Fruit fly (Drosophila melanogaster) whole organism, embryonic: ENCODE measurements around the gene ca.

Experiments
- Atf6 ChIP-seq: fragments of 200-800 bp; sonication (Bioruptor generic); IDR thresholded peaks from 2 replicates; pipeline ENCODE4 v1.3.6; 2022; ENCODE audit warnings: missing biosample characterization, missing genetic modification characterization
- CG12219 ChIP-seq: fragments of 200-800 bp; sonication (Bioruptor generic); optimal IDR thresholded peaks from 3 replicates; lab custom pipeline; 2018; ENCODE audit warnings: missing biosample characterization, mild to moderate bottlenecking, missing genetic modification characterization
- CG12299 ChIP-seq: fragments of 200-800 bp; sonication (Bioruptor generic); optimal IDR thresholded peaks from 2 replicates; lab custom pipeline; 2018; ENCODE audit warnings: missing biosample characterization, mild to moderate bottlenecking, missing genetic modification characterization
- CG12769 ChIP-seq: fragments of 200-800 bp; sonication (Bioruptor generic); optimal IDR thresholded peaks from 2 replicates; lab custom pipeline; 2019; ENCODE audit warnings: missing biosample characterization, mild to moderate bottlenecking, missing genetic modification characterization, moderate library complexity
- CG16779 ChIP-seq: fragments of 200-800 bp; sonication (Bioruptor generic); IDR thresholded peaks from 2 replicates; pipeline ENCODE4 v1.3.6; 2022; ENCODE audit warnings: missing biosample characterization, missing genetic modification characterization
- CG17186 ChIP-seq: fragments of 200-800 bp; sonication (Bioruptor generic); optimal IDR thresholded peaks from 3 replicates; lab custom pipeline; 2017; ENCODE audit warnings: missing biosample characterization, missing genetic modification reagents, missing genetic modification characterization
- CG2129 ChIP-seq: fragments of 200-800 bp; sonication (Bioruptor generic); IDR thresholded peaks from 2 replicates; pipeline ENCODE4 v1.3.6; 2022; ENCODE audit warnings: missing biosample characterization, missing genetic modification characterization; ENCODE audit not compliant: partially characterized antibody
- CG32532 ChIP-seq: fragments of 200-800 bp; sonication (Bioruptor generic); IDR thresholded peaks from 2 replicates; pipeline ENCODE4 v1.3.6; 2022; ENCODE audit warnings: missing biosample characterization, missing genetic modification characterization
- CG34422 ChIP-seq: fragments of 200-800 bp; sonication (Bioruptor generic); IDR thresholded peaks from 3 replicates; pipeline ENCODE4 v1.3.6; 2022; ENCODE audit warnings: missing biosample characterization, missing genetic modification characterization
- CG3726 ChIP-seq: fragments of 200-800 bp; sonication (Bioruptor generic); IDR thresholded peaks from 3 replicates; pipeline ENCODE4, ENCODE4 v1.3.6; 2022; ENCODE audit warnings: missing biosample characterization, missing genetic modification characterization
- CG6654 ChIP-seq: fragments of 200-800 bp; sonication (Bioruptor generic); optimal IDR thresholded peaks from 2 replicates; lab custom pipeline; 2017; ENCODE audit warnings: missing biosample characterization, mild to moderate bottlenecking, missing genetic modification characterization
- CG6765 ChIP-seq: fragments of 200-800 bp; sonication (Bioruptor generic); optimal IDR thresholded peaks from 3 replicates; lab custom pipeline; 2017; ENCODE audit warnings: missing biosample characterization, mild to moderate bottlenecking, missing genetic modification characterization
- CG6791 ChIP-seq: fragments of 200-800 bp; sonication (Bioruptor generic); IDR thresholded peaks from 3 replicates; pipeline ENCODE4 v1.3.6; 2022; ENCODE audit warnings: missing biosample characterization, missing genetic modification characterization; ENCODE audit not compliant: partially characterized antibody
- CG7271 ChIP-seq: fragments of 200-800 bp; sonication (Bioruptor generic); optimal IDR thresholded peaks from 2 replicates; lab custom pipeline; 2018; ENCODE audit warnings: missing biosample characterization, mild to moderate bottlenecking, missing genetic modification characterization, moderate library complexity
- CG7556 ChIP-seq: fragments of 200-800 bp; sonication (Bioruptor generic); optimal IDR thresholded peaks from 2 replicates; lab custom pipeline; 2017; ENCODE audit warnings: missing biosample characterization, mild to moderate bottlenecking, missing genetic modification characterization
- D ChIP-seq, 2 experiments: fragments of 200-800 bp in 1 of 2; fragments of >200 bp in 1 of 2; sonication (Bioruptor generic) in 1 of 2; optimal IDR thresholded peaks; 2 replicates in 1 of 2; 3 replicates in 1 of 2; lab custom pipeline; 2017; ENCODE audit warnings: mild to moderate bottlenecking in 1 of 2, missing biosample characterization in 1 of 2, missing genetic modification characterization in 1 of 2, missing genetic modification reagents in 1 of 2
- Doc3 ChIP-seq: fragments of 200-800 bp; sonication (Bioruptor generic); IDR thresholded peaks from 3 replicates; pipeline ENCODE4 v1.3.6; 2022; ENCODE audit warnings: missing biosample characterization, missing genetic modification characterization; ENCODE audit not compliant: partially characterized antibody
- E2f2 ChIP-seq: fragments of 200-800 bp; sonication (Bioruptor generic); IDR thresholded peaks from 2 replicates; pipeline ENCODE4 v1.3.6; 2022; ENCODE audit warnings: missing biosample characterization, missing genetic modification characterization
- Hand ChIP-seq: fragments of 200-800 bp; sonication (Bioruptor generic); optimal IDR thresholded peaks from 2 replicates; lab custom pipeline; 2017; ENCODE audit warnings: mild to moderate bottlenecking, missing biosample characterization, missing genetic modification reagents, missing genetic modification characterization
- HmgD ChIP-seq: fragments of 200-800 bp; sonication (Bioruptor generic); optimal IDR thresholded peaks from 3 replicates; lab custom pipeline; 2016; ENCODE audit warnings: missing biosample characterization, missing genetic modification characterization
- HmgZ ChIP-seq: fragments of 200-800 bp; sonication (Bioruptor generic); optimal IDR thresholded peaks from 2 replicates; lab custom pipeline; 2018; ENCODE audit warnings: missing biosample characterization, mild to moderate bottlenecking, missing genetic modification characterization
- Med ChIP-seq: fragments of 200-800 bp; sonication (Bioruptor generic); peaks from one replicate; lab custom pipeline; 2016; ENCODE audit warnings: missing biosample characterization, missing genetic modification characterization, mild to moderate bottlenecking, inconsistent platforms, moderate library complexity
- Nf-YA ChIP-seq: fragments of 200-800 bp; sonication (Bioruptor generic); IDR thresholded peaks from 2 replicates; pipeline ENCODE4 v1.3.6; 2022; ENCODE audit warnings: missing biosample characterization, missing genetic modification characterization
- Pdp1 ChIP-seq, 2 experiments: fragments of 200-800 bp; sonication (Bioruptor generic); optimal IDR thresholded peaks; 3 replicates each; lab custom pipeline; 2016; ENCODE audit warnings: missing biosample characterization in 2 of 2, missing genetic modification characterization in 2 of 2, mild to moderate bottlenecking in 1 of 2, moderate library complexity in 1 of 2
- Sry-δ ChIP-seq: fragments of 200-800 bp; sonication (Bioruptor generic); optimal IDR thresholded peaks from 2 replicates; lab custom pipeline; 2016; ENCODE audit warnings: missing biosample characterization, missing genetic modification characterization
- Xrp1 ChIP-seq: fragments of 200-800 bp; sonication (Bioruptor generic); IDR thresholded peaks from 2 replicates; pipeline ENCODE4 v1.3.6; 2022; ENCODE audit warnings: missing biosample characterization, missing genetic modification characterization
- ab ChIP-seq: fragments of 200-800 bp; sonication (Bioruptor generic); optimal IDR thresholded peaks from 2 replicates; lab custom pipeline; 2016; ENCODE audit warnings: missing biosample characterization, missing genetic modification characterization
- bab2 ChIP-seq: fragments of 200-800 bp; sonication (Bioruptor generic); optimal IDR thresholded peaks from 2 replicates; lab custom pipeline; 2016; ENCODE audit warnings: missing biosample characterization, missing genetic modification characterization
- bcd ChIP-seq: fragments of 200-800 bp; sonication (Bioruptor generic); optimal IDR thresholded peaks from 2 replicates; lab custom pipeline; 2017; ENCODE audit warnings: missing biosample characterization, mild to moderate bottlenecking, missing genetic modification characterization
- cato ChIP-seq: fragments of 200-800 bp; sonication (Bioruptor generic); optimal IDR thresholded peaks from 2 replicates; lab custom pipeline; 2016; ENCODE audit warnings: missing biosample characterization, missing genetic modification characterization, borderline replicate concordance
- chinmo ChIP-seq: fragments of 200-800 bp; sonication (Bioruptor generic); IDR thresholded peaks from 4 replicates; pipeline ENCODE4 v1.3.6; 2022; ENCODE audit warnings: missing biosample characterization, missing genetic modification characterization; ENCODE audit not compliant: partially characterized antibody
- croc ChIP-seq: fragments of 200-800 bp; sonication (Bioruptor generic); conservative IDR thresholded peaks from 3 replicates; pipeline ENCODE4 v1.3.6; 2022; ENCODE audit warnings: missing biosample characterization, missing genetic modification characterization
- cwo ChIP-seq: fragments of 200-800 bp; sonication (Bioruptor generic); optimal IDR thresholded peaks from 3 replicates; lab custom pipeline; 2017; ENCODE audit warnings: missing biosample characterization, missing genetic modification characterization, mild to moderate bottlenecking, moderate library complexity, missing genetic modification reagents
- dysf ChIP-seq: fragments of 200-800 bp; sonication (Bioruptor generic); IDR thresholded peaks from 3 replicates; pipeline ENCODE4 v1.3.6; 2022; ENCODE audit warnings: missing biosample characterization, missing genetic modification characterization
- en ChIP-seq: fragments of 200-800 bp; sonication (Bioruptor generic); optimal IDR thresholded peaks from 2 replicates; lab custom pipeline; 2016; ENCODE audit warnings: missing biosample characterization, missing genetic modification characterization
- grn ChIP-seq: fragments of 200-800 bp; sonication (Bioruptor generic); optimal IDR thresholded peaks from 3 replicates; lab custom pipeline; 2017; ENCODE audit warnings: missing biosample characterization, missing genetic modification characterization
- lilli ChIP-seq: fragments of 200-800 bp; sonication (Bioruptor generic); optimal IDR thresholded peaks from 3 replicates; lab custom pipeline; 2016; ENCODE audit warnings: missing biosample characterization, missing genetic modification characterization
- lmd ChIP-seq: fragments of 200-800 bp; sonication (Bioruptor generic); IDR thresholded peaks from 2 replicates; pipeline ENCODE4 v1.3.6; 2022; ENCODE audit warnings: missing biosample characterization, missing genetic modification characterization
- pum ChIP-seq: fragments of 200-800 bp; sonication (Bioruptor generic); optimal IDR thresholded peaks from 2 replicates; lab custom pipeline; 2016; ENCODE audit warnings: missing biosample characterization, missing genetic modification characterization
- ro ChIP-seq: fragments of 200-800 bp; sonication (Bioruptor generic); IDR thresholded peaks from 2 replicates; pipeline ENCODE4 v1.3.6; 2022; ENCODE audit warnings: missing biosample characterization, missing genetic modification characterization
- slou ChIP-seq: fragments of 200-800 bp; sonication (Bioruptor generic); optimal IDR thresholded peaks from 3 replicates; lab custom pipeline; 2016; ENCODE audit warnings: missing biosample characterization, missing genetic modification characterization
- sob ChIP-seq: fragments of 200-800 bp; sonication (Bioruptor generic); IDR thresholded peaks from 2 replicates; pipeline ENCODE4 v1.3.6; 2022; ENCODE audit warnings: missing biosample characterization, missing genetic modification characterization
- tap ChIP-seq: fragments of 200-800 bp; optimal IDR thresholded peaks from 3 replicates; lab custom pipeline; 2019; ENCODE audit warnings: missing biosample characterization, mild to moderate bottlenecking, missing genetic modification characterization, moderate library complexity
- zfh1 ChIP-seq: fragments of 200-800 bp; sonication (Bioruptor generic); IDR thresholded peaks from 3 replicates; pipeline ENCODE4 v1.3.6; 2022; ENCODE audit warnings: missing biosample characterization, missing genetic modification characterization

Gene ca

dm6 chr3R:29861432-29862249 lies 55.0 kb downstream of the ca start, which contains the start of the genes CG15514 and RpS8 (continued):
- peak; percentile 77 for TF ChIP-seq bcd
- TF ChIP-seq lmd (GFP tag; lab: Robert Waterston, UW): peak; percentile 33; the same call in 1 of the 2 replicates
- TF ChIP-seq lilli: peak; percentile 22
- TF ChIP-seq CG34422 (GFP tag; lab: Robert Waterston, UW): peak; percentile 62; the same call in 1 of the 3 replicates
- TF ChIP-seq en (GFP tag; lab: Kevin White, UChicago): no peak
- TF ChIP-seq Hand: no peak
- TF ChIP-seq CG3726 (GFP tag; lab: Robert Waterston, UW): no peak
- TF ChIP-seq E2f2 (GFP tag; lab: Robert Waterston, UW): peak; percentile 72
- peak; percentile 100 for TF ChIP-seq CG17186 (GFP tag; lab: Kevin White, UChicago)
- TF ChIP-seq CG6654: peak; percentile 19
- TF ChIP-seq Sry-δ (GFP tag; lab: Kevin White, UChicago): no peak
- TF ChIP-seq Nf-YA (GFP tag; lab: Robert Waterston, UW): no peak
- no peak for TF ChIP-seq D (optimal IDR thresholded peaks at IDR 0.05; lab: Kevin White, UChicago)
- TF ChIP-seq D (GFP tag; optimal IDR thresholded peaks at IDR 0.05; lab: Kevin White, UChicago): peak; percentile 29
- peak; percentile 23 for TF ChIP-seq pum
- TF ChIP-seq tap (tag; lab: Kevin White, UChicago): peak; percentile 69
- TF ChIP-seq CG7271 (tag; lab: Kevin White, UChicago): peak; percentile 2
- no peak for TF ChIP-seq grn (GFP tag; lab: Kevin White, UChicago)
- no peak for TF ChIP-seq croc (GFP tag; lab: Robert Waterston, UW)
- TF ChIP-seq bab2 (GFP tag; lab: Kevin White, UChicago): peak; percentile 13
- TF ChIP-seq CG12299 (tag; lab: Kevin White, UChicago): peak; percentile 45
- peak; percentile 33 for TF ChIP-seq cwo
- TF ChIP-seq CG12219 (GFP tag; lab: Kevin White, UChicago): peak; percentile 22
- no peak for TF ChIP-seq ab (GFP tag; lab: Kevin White, UChicago)
- TF ChIP-seq CG12769 (tag; lab: Kevin White, UChicago): no peak
- TF ChIP-seq slou: no peak
- TF ChIP-seq ro (GFP tag; lab: Robert Waterston, UW): no peak
- TF ChIP-seq CG6765 (GFP tag; lab: Kevin White, UChicago): peak; percentile 69
- TF ChIP-seq cato: no peak

- no peak for TF ChIP-seq Pdp1 (GFP tag; optimal IDR thresholded peaks at IDR 0.05; lab: Kevin White, UChicago)
- no peak for TF ChIP-seq Xrp1 (GFP tag; lab: Robert Waterston, UW)
- peak; percentile 28; the same call in 1 of the 2 replicates for TF ChIP-seq CG16779
- TF ChIP-seq HmgZ (tag; lab: Kevin White, UChicago): no peak
- 0 out of 2 replicates have a peak, but pooled peaks have one; percentile 18 for TF ChIP-seq Atf6 (GFP tag; lab: Robert Waterston, UW)
- no peak for TF ChIP-seq HmgD
- TF ChIP-seq CG2129 (GFP tag; lab: Robert Waterston, UW): no peak
- 0 out of 4 replicates have a peak, but pooled peaks have one; percentile 22 for TF ChIP-seq chinmo (GFP tag; lab: Robert Waterston, UW)
- peak; percentile 70 for TF ChIP-seq Med (GFP tag; lab: Kevin White, UChicago)
- 0 out of 2 replicates have a peak, but pooled peaks have one; percentile 11 for TF ChIP-seq CG32532 (GFP tag; lab: Robert Waterston, UW)
- no peak for TF ChIP-seq CG7556 (GFP tag; lab: Kevin White, UChicago)
- peak; percentile 11; the same call in 1 of the 3 replicates for TF ChIP-seq zfh1 (GFP tag; lab: Robert Waterston, UW)
- 0 out of 3 replicates have a peak, but pooled peaks have one; percentile 25 for TF ChIP-seq CG6791 (GFP tag; lab: Robert Waterston, UW)
- TF ChIP-seq sob (GFP tag; lab: Robert Waterston, UW): peak; percentile 15; the same call in 1 of the 2 replicates
- 0 out of 3 replicates have a peak, but pooled peaks have one; percentile 33 for TF ChIP-seq dysf (GFP tag; lab: Robert Waterston, UW)
- TF ChIP-seq Doc3 (GFP tag; lab: Robert Waterston, UW): no peak
Observed at dm6 chr3R:29862795-29863194, 56.2 kb downstream of the ca start.
